Worm (Caenorhabditis elegans): ENCODE data around the gene F42A10.5.

ce11 chrIII:6164253-6164971, 8.9 kb downstream of the F42A10.5 start, which contains the start of gene F42A10.9:
- no peak for TF ChIP-seq blmp-1 (tag; optimal IDR thresholded peaks at IDR 0.05)
- TF ChIP-seq hlh-1 (tag; optimal IDR thresholded peaks at IDR 0.05): no peak
- no peak for TF ChIP-seq elt-1 (tag; optimal IDR thresholded peaks at IDR 0.05; ENCODE audit: borderline replicate concordance, insufficient read depth)
- no peak for TF ChIP-seq pha-4 (tag; optimal IDR thresholded peaks at IDR 0.05)
- no peak for TF ChIP-seq nhr-12 (tag; optimal IDR thresholded peaks at IDR 0.05)
- TF ChIP-seq nhr-76 (tag; optimal IDR thresholded peaks at IDR 0.05): no peak
- no peak for TF ChIP-seq snpc-4 (tag; optimal IDR thresholded peaks at IDR 0.05)
- TF ChIP-seq lin-13 (tag; optimal IDR thresholded peaks at IDR 0.05): no peak
- TF ChIP-seq ham-2 (GFP tag; optimal IDR thresholded peaks at IDR 0.05): no peak
